Fruit fly (Drosophila melanogaster): ENCODE data around the gene CG42660.

- TF ChIP-seq ttk (optimal IDR thresholded peaks at IDR 0.05), result no peak
- TF ChIP-seq psq (optimal IDR thresholded peaks at IDR 0.05), result no peak
Measured at dm6 chr3L:7450553-7450952, 14.8 kb upstream of the CG42660 start, which contains the start of gene CG33278.

Data from Kc167 (cell line).